Worm (Caenorhabditis elegans) whole organism, early embryonic: Measurements from ENCODE around the gene pax-1.

Source experiments
- B0310.2 ChIP-seq: sonication (generic microtip); optimal IDR thresholded peaks from 2 replicates; lab custom pipeline; 2016; ENCODE audit warnings: mild to moderate bottlenecking, missing genetic modification characterization, missing compliant biosample characterization
- aly-1 ChIP-seq: sonication (generic microtip); optimal IDR thresholded peaks from 2 replicates; lab custom pipeline; 2016; ENCODE audit warnings: missing genetic modification characterization, missing compliant biosample characterization
- ceh-13 ChIP-seq: fragments of 200-800 bp; sonication (Bioruptor generic); optimal IDR thresholded peaks from 2 replicates; lab custom pipeline; 2018; ENCODE audit warnings: mild to moderate bottlenecking, missing genetic modification characterization, missing compliant biosample characterization
- ets-7 ChIP-seq: sonication (generic microtip); optimal IDR thresholded peaks from 2 replicates; lab custom pipeline; 2016; ENCODE audit warnings: missing genotype, missing genetic modification characterization, missing compliant biosample characterization
- flt-1 ChIP-seq: fragments of 200-800 bp; sonication (Bioruptor generic); IDR thresholded peaks from 2 replicates; pipeline ENCODE4 v1.3.6; 2022; ENCODE audit warnings: missing genetic modification characterization, missing compliant biosample characterization
- hmbx-1 ChIP-seq: sonication (generic microtip); optimal IDR thresholded peaks from 2 replicates; lab custom pipeline; 2016; ENCODE audit warnings: mild to moderate bottlenecking, missing genetic modification characterization, missing compliant biosample characterization
- hnd-1 ChIP-seq: sonication (generic microtip); optimal IDR thresholded peaks from 2 replicates; lab custom pipeline; 2016; ENCODE audit warnings: missing genetic modification characterization, missing compliant biosample characterization
- sea-1 ChIP-seq: fragments of 200-800 bp; sonication (Bioruptor generic); conservative IDR thresholded peaks from 2 replicates; pipeline ENCODE4 v1.3.6; 2022; ENCODE audit warnings: missing genetic modification characterization, missing compliant biosample characterization
- tbx-11 ChIP-seq: fragments of 200-800 bp; sonication (Bioruptor generic); IDR thresholded peaks from 2 replicates; pipeline ENCODE4 v1.3.6; 2022; ENCODE audit warnings: missing genetic modification characterization, missing compliant biosample characterization

DNA sequence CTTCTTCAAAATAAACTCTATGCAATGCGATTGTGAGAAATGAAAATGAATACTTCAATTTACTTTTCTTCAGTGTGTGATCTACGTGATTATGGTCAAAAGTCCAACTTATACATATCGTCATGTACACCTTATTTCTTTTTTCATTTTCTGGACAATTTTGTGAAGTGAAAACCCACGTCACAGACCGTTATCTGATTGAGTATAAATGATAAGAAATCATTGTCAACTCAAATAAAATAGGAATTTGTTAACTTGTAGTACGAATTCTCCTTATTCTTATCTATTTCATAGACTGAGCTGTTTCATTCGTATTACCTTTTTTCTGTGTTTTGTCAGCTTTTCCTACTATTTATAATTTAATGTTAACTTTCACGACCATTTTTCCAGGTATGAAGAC lies 47.3 kb downstream of the pax-1 start, which contains the start of gene asp-5:
- TF ChIP-seq B0310.2 (tag; lab: Kevin White, UChicago): no peak
- TF ChIP-seq flt-1 (GFP tag; lab: Robert Waterston, UW): no peak
- TF ChIP-seq hmbx-1 (tag; lab: Kevin White, UChicago): no peak
- TF ChIP-seq ceh-13 (GFP tag; lab: Kevin White, UChicago): no peak
- no peak for TF ChIP-seq sea-1 (GFP tag; lab: Robert Waterston, UW)
- TF ChIP-seq tbx-11 (GFP tag; lab: Robert Waterston, UW): no peak
- no peak for TF ChIP-seq ets-7 (tag; lab: Kevin White, UChicago)
- no peak for TF ChIP-seq hnd-1
- TF ChIP-seq aly-1 (tag; lab: Kevin White, UChicago): no peak
